Worm (Caenorhabditis elegans) whole organism, L1 larva: ENCODE data around the gene fbxa-184.

Experiments
- C04F5.9 ChIP-seq: sonication (generic microtip); optimal IDR thresholded peaks from 2 replicates; lab custom pipeline; 2016; ENCODE audit warnings: missing genetic modification characterization, missing compliant biosample characterization
- Y116A8C.19 ChIP-seq: sonication (generic microtip); optimal IDR thresholded peaks from 2 replicates; lab custom pipeline; 2016; ENCODE audit warnings: missing compliant biosample characterization, missing genetic modification characterization, borderline replicate concordance
- aha-1 ChIP-seq: fragments of 150-350 bp; optimal IDR thresholded peaks from 2 replicates; lab custom pipeline; 2014; ENCODE audit warnings: missing biosample characterization, missing genetic modification characterization
- alr-1 ChIP-seq: fragments of 200-800 bp; sonication (Bioruptor generic); optimal IDR thresholded peaks from 2 replicates; lab custom pipeline; 2018; ENCODE audit warnings: borderline replicate concordance, mild to moderate bottlenecking, missing genetic modification characterization, missing compliant biosample characterization
- blmp-1 ChIP-seq: fragments of 150-350 bp; optimal IDR thresholded peaks from 2 replicates; lab custom pipeline; 2014; ENCODE audit warnings: missing biosample characterization, missing genetic modification characterization
- ceh-82 ChIP-seq, 3 experiments: fragments of 150-350 bp in 1 of 3; sonication (generic microtip) in 2 of 3; optimal IDR thresholded peaks; 2 replicates each; lab custom pipeline; 2014 to 2017; ENCODE audit warnings: missing biosample characterization in 3 of 3, missing genetic modification characterization in 3 of 3
- dsc-1 ChIP-seq: sonication (generic microtip); optimal IDR thresholded peaks from 2 replicates; lab custom pipeline; 2016; ENCODE audit warnings: mild to moderate bottlenecking, missing genetic modification characterization, missing compliant biosample characterization
- efl-1 ChIP-seq, 4 experiments: fragments of 150-350 bp; optimal IDR thresholded peaks in 3 of 4; peaks in 1 of 4; 1 replicate in 1 of 4; 2 replicates in 3 of 4; lab custom pipeline; 2014; ENCODE audit warnings: missing biosample characterization in 2 of 4, missing genetic modification characterization in 2 of 4, missing genetic modification reagents in 2 of 4
- elt-2 ChIP-seq: sonication (generic microtip); optimal IDR thresholded peaks from 2 replicates; lab custom pipeline; 2016; ENCODE audit warnings: missing genetic modification characterization, mild to moderate bottlenecking, inconsistent platforms, missing compliant biosample characterization, missing genetic modification reagents
- fkh-10 ChIP-seq: sonication (generic microtip); optimal IDR thresholded peaks from 2 replicates; lab custom pipeline; 2017; ENCODE audit warnings: missing biosample characterization, missing genetic modification reagents, missing genetic modification characterization
- fkh-4 ChIP-seq: sonication (generic microtip); optimal IDR thresholded peaks from 2 replicates; lab custom pipeline; 2016; ENCODE audit warnings: missing compliant biosample characterization, missing genetic modification characterization, borderline replicate concordance
- fkh-8 ChIP-seq: sonication (generic microtip); optimal IDR thresholded peaks from 2 replicates; lab custom pipeline; 2016; ENCODE audit warnings: mild to moderate bottlenecking, missing genetic modification characterization, missing compliant biosample characterization
- fos-1 ChIP-seq: fragments of 150-350 bp; optimal IDR thresholded peaks from 2 replicates; lab custom pipeline; 2014; ENCODE audit warnings: missing biosample characterization, missing genetic modification characterization
- grh-1 ChIP-seq: fragments of 200-800 bp; sonication (Bioruptor generic); IDR thresholded peaks from 2 replicates; pipeline ENCODE4 v1.3.6; 2022; ENCODE audit warnings: missing genetic modification reagents, missing genetic modification characterization, missing compliant biosample characterization
- hlh-4 ChIP-seq: sonication (generic microtip); optimal IDR thresholded peaks from 2 replicates; lab custom pipeline; 2016; ENCODE audit warnings: mild to moderate bottlenecking, missing genetic modification characterization, missing compliant biosample characterization
- hpl-2 ChIP-seq: fragments of 150-350 bp; optimal IDR thresholded peaks from 2 replicates; lab custom pipeline; 2014; ENCODE audit warnings: missing biosample characterization, missing genetic modification reagents, missing genetic modification characterization
- jun-1 ChIP-seq: fragments of 150-350 bp; optimal IDR thresholded peaks from 2 replicates; lab custom pipeline; 2014; ENCODE audit warnings: missing biosample characterization, missing genetic modification reagents, missing genetic modification characterization
- lin-15B ChIP-seq: fragments of 150-350 bp; sonication (generic microtip); optimal IDR thresholded peaks from 3 replicates; lab custom pipeline; 2014; ENCODE audit warnings: missing biosample characterization, missing genetic modification characterization
- lin-35 ChIP-seq, 2 experiments: fragments of 150-350 bp; optimal IDR thresholded peaks; 2 replicates each; lab custom pipeline; 2014; ENCODE audit warnings: missing biosample characterization in 2 of 2, missing genetic modification characterization in 2 of 2, missing genetic modification reagents in 2 of 2
- lir-3 ChIP-seq: sonication (generic microtip); optimal IDR thresholded peaks from 2 replicates; lab custom pipeline; 2016; ENCODE audit warnings: mild to moderate bottlenecking, missing genetic modification characterization, moderate library complexity, missing compliant biosample characterization; ENCODE audit not compliant: poor library complexity
- lsy-2 ChIP-seq, 2 experiments: fragments of 150-350 bp; optimal IDR thresholded peaks; 2 replicates each; lab custom pipeline; 2014; ENCODE audit warnings: missing biosample characterization in 2 of 2, missing genetic modification characterization in 2 of 2
- mef-2 ChIP-seq: fragments of 150-350 bp; optimal IDR thresholded peaks from 2 replicates; lab custom pipeline; 2014; ENCODE audit warnings: missing biosample characterization, missing genetic modification characterization
- nhr-11 ChIP-seq: fragments of 150-350 bp; optimal IDR thresholded peaks from 2 replicates; lab custom pipeline; 2014; ENCODE audit warnings: missing biosample characterization, missing genetic modification characterization
- nhr-237 ChIP-seq: fragments of 150-350 bp; optimal IDR thresholded peaks from 2 replicates; lab custom pipeline; 2014; ENCODE audit warnings: missing biosample characterization, missing genetic modification characterization
- nhr-85 ChIP-seq: sonication (generic microtip); peaks from one replicate; lab custom pipeline; 2016; ENCODE audit warnings: missing genetic modification characterization, inconsistent platforms, missing compliant biosample characterization
- pag-3 ChIP-seq: sonication (generic microtip); optimal IDR thresholded peaks from 2 replicates; lab custom pipeline; 2017; ENCODE audit warnings: missing genetic modification characterization, mild to moderate bottlenecking, missing compliant biosample characterization, antibody characterized with exemption, borderline replicate concordance; ENCODE audit not compliant: insufficient read depth
- pax-3 ChIP-seq: fragments of 200-800 bp; sonication (Bioruptor generic); optimal IDR thresholded peaks from 2 replicates; lab custom pipeline; 2018; ENCODE audit warnings: mild to moderate bottlenecking, missing genetic modification characterization, moderate library complexity, missing compliant biosample characterization
- rnt-1 ChIP-seq: sonication (generic microtip); optimal IDR thresholded peaks from 2 replicates; lab custom pipeline; 2016; ENCODE audit warnings: mild to moderate bottlenecking, missing genetic modification characterization, moderate library complexity, missing compliant biosample characterization
- skn-1 ChIP-seq: fragments of 150-350 bp; optimal IDR thresholded peaks from 2 replicates; lab custom pipeline; 2014; ENCODE audit warnings: missing biosample characterization, missing genetic modification characterization
- snu-23 ChIP-seq: sonication (generic microtip); optimal IDR thresholded peaks from 2 replicates; lab custom pipeline; 2016; ENCODE audit warnings: missing genetic modification characterization, missing compliant biosample characterization
- unc-130 ChIP-seq: fragments of 150-350 bp; optimal IDR thresholded peaks from 2 replicates; lab custom pipeline; 2017; ENCODE audit warnings: missing biosample characterization, missing genetic modification characterization, inconsistent platforms
- unc-62 ChIP-seq: fragments of 150-350 bp; optimal IDR thresholded peaks from 2 replicates; lab custom pipeline; 2014; ENCODE audit warnings: missing biosample characterization, missing genetic modification reagents, missing genetic modification characterization
- unc-98 ChIP-seq: fragments of 200-800 bp; sonication (Bioruptor generic); IDR thresholded peaks from 2 replicates; pipeline ENCODE4 v1.3.6; 2022; ENCODE audit warnings: missing genetic modification characterization, missing compliant biosample characterization
- vab-15 ChIP-seq: sonication (generic microtip); optimal IDR thresholded peaks from 2 replicates; lab custom pipeline; 2017; ENCODE audit warnings: missing genotype, mild to moderate bottlenecking, missing genetic modification characterization, missing compliant biosample characterization
- zip-4 ChIP-seq: fragments of 200-800 bp; sonication (Bioruptor generic); optimal IDR thresholded peaks from 2 replicates; lab custom pipeline; 2018; ENCODE audit warnings: mild to moderate bottlenecking, missing genetic modification characterization, moderate library complexity, missing compliant biosample characterization
- ztf-4 ChIP-seq: fragments of 150-350 bp; optimal IDR thresholded peaks from 2 replicates; lab custom pipeline; 2014; ENCODE audit warnings: missing biosample characterization, missing genetic modification characterization

The fbxa-184 gene

ce11 chrII:1691011-1691410, 19.0 kb upstream of the fbxa-184 start, which contains the start of gene fbxc-22:
Gene fbxc-22, minus strand, starts transcription at chrII:1691111.
- TF ChIP-seq blmp-1 (tag; lab: Kevin White, UChicago) (no peak), unc-62 (GFP tag; lab: Kevin White, UChicago) (no peak), ceh-82 (tag; optimal IDR thresholded peaks at IDR 0.05; lab: Kevin White, UChicago) (no peak)
- TF ChIP-seq, all 84 proteins: peak for 0

ce11 chrII:1692827-1693226, 17.2 kb upstream of the fbxa-184 start, which contains the start of gene fbxc-21:
Gene fbxc-21, minus strand, starts transcription at chrII:1692927.
- TF ChIP-seq lin-15B (tag; lab: Kevin White, UChicago) (no peak), lin-35 (GFP tag; optimal IDR thresholded peaks at IDR 0.05; lab: Kevin White, UChicago) (no peak), lsy-2 (tag; optimal IDR thresholded peaks at IDR 0.05; lab: Kevin White, UChicago) (no peak), rnt-1 (tag; lab: Kevin White, UChicago) (no peak), unc-130 (tag; lab: Kevin White, UChicago) (no peak), alr-1 (tag; lab: Kevin White, UChicago) (no peak), dsc-1 (tag; lab: Kevin White, UChicago) (no peak), vab-15 (tag; lab: Kevin White, UChicago) (no peak), C04F5.9 (no peak), nhr-85 (tag; lab: Kevin White, UChicago) (no peak), efl-1 (optimal IDR thresholded peaks at IDR 0.05; lab: Kevin White, UChicago) (no peak), efl-1 (GFP tag; optimal IDR thresholded peaks at IDR 0.05 in 1 of 2; lab: Kevin White, UChicago) (no peak), fkh-10 (no peak), nhr-11 (tag; lab: Kevin White, UChicago) (no peak), mef-2 (no peak), hlh-4 (tag; lab: Kevin White, UChicago) (no peak)
- TF ChIP-seq, all 84 proteins: peak for 0

- TF ChIP-seq skn-1 = no peak
- TF ChIP-seq jun-1 (tag; lab: Kevin White, UChicago) = no peak
- no peak for TF ChIP-seq hpl-2 (GFP tag; lab: Kevin White, UChicago)
- TF ChIP-seq grh-1 (GFP tag; lab: Robert Waterston, UW) = no peak
- no peak for TF ChIP-seq dsc-1 (tag; lab: Kevin White, UChicago)
- TF ChIP-seq lir-3 (tag; lab: Kevin White, UChicago) = no peak
- TF ChIP-seq Y116A8C.19 (tag; lab: Kevin White, UChicago) = no peak
- no peak for TF ChIP-seq pag-3 (tag; lab: Kevin White, UChicago)
- TF ChIP-seq fkh-4 (tag; lab: Kevin White, UChicago) = no peak
- no peak for TF ChIP-seq ztf-4 (tag; lab: Kevin White, UChicago)
- no peak for TF ChIP-seq pax-3 (tag; lab: Kevin White, UChicago)
- TF ChIP-seq nhr-85 (tag; lab: Kevin White, UChicago) = no peak
- TF ChIP-seq fkh-8 (tag; lab: Kevin White, UChicago) = no peak
- no peak for TF ChIP-seq nhr-237 (tag; lab: Kevin White, UChicago)
- no peak for TF ChIP-seq aha-1 (tag; lab: Kevin White, UChicago)
- TF ChIP-seq elt-2 (tag; lab: Kevin White, UChicago) = no peak
- no peak for TF ChIP-seq zip-4
Measured at ce11 chrII:1694530-1694929, 15.5 kb upstream of the fbxa-184 start, which contains the start of gene fbxc-26. Gene fbxc-26, minus strand, starts transcription at chrII:1694630.

ce11 chrII:1695861-1696260, 14.2 kb upstream of the fbxa-184 start, which contains the start of gene F58E1.13:
Gene F58E1.13, minus strand, starts transcription at chrII:1695872.
- TF ChIP-seq fos-1 (tag; lab: Kevin White, UChicago) (no peak), snu-23 (GFP tag; lab: Kevin White, UChicago) (no peak), unc-98 (GFP tag; lab: Robert Waterston, UW) (no peak)
